Fruit fly (Drosophila melanogaster): ENCODE results near the gene CG13901.

CG13901 gene

dm6 chr3L:833878-834277 lies 3.7 kb downstream of the CG13901 start, which contains the start of gene CG42553 (continued):
- TF ChIP-seq mirr (GFP tag; optimal IDR thresholded peaks at IDR 0.05), result no peak
- TF ChIP-seq ap (GFP tag; IDR thresholded peaks at IDR 0.05), result no peak
- no peak for TF ChIP-seq B-H1 (GFP tag; IDR thresholded peaks at IDR 0.05)
- TF ChIP-seq CG15269 (tag; optimal IDR thresholded peaks at IDR 0.05), result no peak
- TF ChIP-seq Sox100B (GFP tag; optimal IDR thresholded peaks at IDR 0.05), result no peak
- no peak for TF ChIP-seq CG13296 (GFP tag; optimal IDR thresholded peaks at IDR 0.05)
- no peak for TF ChIP-seq br (optimal IDR thresholded peaks at IDR 0.05)
- no peak for TF ChIP-seq CG17612 (GFP tag; IDR thresholded peaks at IDR 0.05)
- no peak for TF ChIP-seq kah (GFP tag; optimal IDR thresholded peaks at IDR 0.05)
- TF ChIP-seq Gsc (GFP tag; IDR thresholded peaks at IDR 0.05), result no peak
- TF ChIP-seq mam (GFP tag; optimal IDR thresholded peaks at IDR 0.05), result no peak
- TF ChIP-seq schlank (tag; optimal IDR thresholded peaks at IDR 0.05), result no peak
- TF ChIP-seq twi (tag; optimal IDR thresholded peaks at IDR 0.05), result no peak
- TF ChIP-seq dimm (GFP tag; IDR thresholded peaks at IDR 0.05), result no peak
- no peak for TF ChIP-seq CG17385 (GFP tag; optimal IDR thresholded peaks at IDR 0.05)
- TF ChIP-seq stc (GFP tag; IDR thresholded peaks at IDR 0.05), result no peak
- TF ChIP-seq Dad (GFP tag; optimal IDR thresholded peaks at IDR 0.05), result no peak
- no peak for TF ChIP-seq CG6654 (GFP tag; optimal IDR thresholded peaks at IDR 0.05)
- no peak for TF ChIP-seq kay (GFP tag; optimal IDR thresholded peaks at IDR 0.05)
- TF ChIP-seq CG4617 (GFP tag; optimal IDR thresholded peaks at IDR 0.05; ENCODE audit: borderline replicate concordance), result peak; percentile 5
- TF ChIP-seq chn (GFP tag; optimal IDR thresholded peaks at IDR 0.05), result no peak
- TF ChIP-seq oc (tag; optimal IDR thresholded peaks at IDR 0.05), result no peak
- no peak for TF ChIP-seq CG14965 (GFP tag; optimal IDR thresholded peaks at IDR 0.05; ENCODE audit: borderline replicate concordance)
- TF ChIP-seq Dfd (GFP tag; optimal IDR thresholded peaks at IDR 0.05), result no peak
- TF ChIP-seq CG34376 (GFP tag; optimal IDR thresholded peaks at IDR 0.05), result no peak
- peak; percentile 77 for TF ChIP-seq row (GFP tag; IDR thresholded peaks at IDR 0.05)
- TF ChIP-seq slbo (GFP tag; IDR thresholded peaks at IDR 0.05), result peak; percentile 49; the same call in 1 of the 2 replicates
- TF ChIP-seq ind (GFP tag; optimal IDR thresholded peaks at IDR 0.05), result no peak
- TF ChIP-seq Dip3 (GFP tag; optimal IDR thresholded peaks at IDR 0.05), result no peak
- TF ChIP-seq CG7928 (GFP tag; optimal IDR thresholded peaks at IDR 0.05), result no peak
- TF ChIP-seq Trl (optimal IDR thresholded peaks at IDR 0.05), result no peak
- TF ChIP-seq Trl (GFP tag; optimal IDR thresholded peaks at IDR 0.05), result no peak
- no peak for TF ChIP-seq bowl (GFP tag; IDR thresholded peaks at IDR 0.05)
- no peak for TF ChIP-seq CG10654 (GFP tag; optimal IDR thresholded peaks at IDR 0.05)
- no peak for TF ChIP-seq CG11085 (GFP tag; IDR thresholded peaks at IDR 0.05)
- TF ChIP-seq Fer3 (tag; optimal IDR thresholded peaks at IDR 0.05), result no peak
- TF ChIP-seq grau (tag; optimal IDR thresholded peaks at IDR 0.05), result no peak
- no peak for TF ChIP-seq CG8924 (tag; optimal IDR thresholded peaks at IDR 0.05)
- no peak for TF ChIP-seq NK7.1 (GFP tag; optimal IDR thresholded peaks at IDR 0.05)
- TF ChIP-seq p53 (GFP tag; optimal IDR thresholded peaks at IDR 0.05), result no peak
- TF ChIP-seq CG1233 (GFP tag; optimal IDR thresholded peaks at IDR 0.05), result no peak
- no peak for TF ChIP-seq Hsf (GFP tag; optimal IDR thresholded peaks at IDR 0.05)
- TF ChIP-seq CG17829 (tag; optimal IDR thresholded peaks at IDR 0.05), result no peak
- TF ChIP-seq CG2199 (GFP tag; IDR thresholded peaks at IDR 0.05), result no peak
- TF ChIP-seq CG14710 (tag; optimal IDR thresholded peaks at IDR 0.05), result no peak
- TF ChIP-seq Dref (GFP tag; IDR thresholded peaks at IDR 0.05), result peak; percentile 69
- TF ChIP-seq CG5953 (GFP tag; IDR thresholded peaks at IDR 0.05), result no peak
- no peak for TF ChIP-seq CG32767 (GFP tag; IDR thresholded peaks at IDR 0.05)
- no peak for TF ChIP-seq crol (GFP tag; IDR thresholded peaks at IDR 0.05)
- TF ChIP-seq Bteb2 (GFP tag; optimal IDR thresholded peaks at IDR 0.05), result no peak
- no peak for TF ChIP-seq tup (GFP tag; optimal IDR thresholded peaks at IDR 0.05)
- TF ChIP-seq wdn (GFP tag; IDR thresholded peaks at IDR 0.05), result no peak
- no peak; the same call in 2 of the 3 replicates for TF ChIP-seq zen2 (GFP tag; IDR thresholded peaks at IDR 0.05; ENCODE audit: partially characterized antibody)
- TF ChIP-seq pros (GFP tag; optimal IDR thresholded peaks at IDR 0.05), result no peak

All from whole organism, embryonic.